Worm (Caenorhabditis elegans): ENCODE measurements around the gene cul-3.

Gene cul-3

DNA sequence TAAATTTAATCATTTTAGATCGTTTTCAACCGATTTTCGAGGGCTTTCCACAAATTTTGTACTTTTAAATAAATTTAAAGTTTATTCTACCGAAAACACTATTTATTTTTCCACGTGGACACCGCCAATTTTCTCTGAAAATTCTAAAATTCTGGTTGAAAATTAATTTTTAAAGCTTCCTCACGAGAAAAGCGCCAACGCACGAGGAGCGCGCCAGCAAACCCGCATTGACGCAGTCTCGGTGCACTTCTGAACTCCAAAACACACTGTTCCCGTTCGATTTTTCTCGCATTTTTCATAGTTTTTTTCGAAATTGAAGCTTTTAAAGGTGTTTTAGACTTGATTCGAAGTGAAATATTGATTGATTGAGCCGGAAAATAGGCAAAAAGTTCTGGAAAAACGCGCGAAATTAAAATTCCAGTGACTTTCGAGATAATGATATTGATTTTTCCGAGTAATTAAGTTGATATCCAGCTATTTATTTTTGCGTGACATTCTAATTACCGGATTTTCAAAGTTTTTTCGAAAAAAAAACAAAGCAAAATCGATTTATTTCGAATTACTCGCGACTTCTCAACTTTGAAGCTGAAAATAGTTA is at the start of gene cul-3:
cul-3 (plus strand) TSS at position 548 of the 598 bp plus-strand sequence.
- TF ChIP-seq elt-3 (tag; optimal IDR thresholded peaks at IDR 0.05) = no peak
- TF ChIP-seq jun-1 (tag; optimal IDR thresholded peaks at IDR 0.05) = peak; percentile 45
- TF ChIP-seq ceh-82 (tag; optimal IDR thresholded peaks at IDR 0.05) = no peak
- TF ChIP-seq zag-1 (tag; optimal IDR thresholded peaks at IDR 0.05) = no peak
- peak; percentile 49 for TF ChIP-seq pha-4 (tag; optimal IDR thresholded peaks at IDR 0.05)
- peak; percentile 60 for TF ChIP-seq lin-15B (tag; optimal IDR thresholded peaks at IDR 0.05)
- TF ChIP-seq eor-1 (tag; optimal IDR thresholded peaks at IDR 0.05) = no peak
- peak; percentile 82 for TF ChIP-seq hmg-11 (tag; optimal IDR thresholded peaks at IDR 0.05)
- peak; percentile 23 for TF ChIP-seq R02D3.7 (tag; optimal IDR thresholded peaks at IDR 0.05)
- no peak for TF ChIP-seq egl-5 (tag; optimal IDR thresholded peaks at IDR 0.05)
- TF ChIP-seq lin-39 (tag; optimal IDR thresholded peaks at IDR 0.05) = peak; percentile 30
- TF ChIP-seq nhr-23 (tag; optimal IDR thresholded peaks at IDR 0.05) = peak; percentile 26
- no peak for TF ChIP-seq mdl-1 (tag; optimal IDR thresholded peaks at IDR 0.05)
- no peak for TF ChIP-seq unc-39 (tag; optimal IDR thresholded peaks at IDR 0.05)
- peak; percentile 26 for TF ChIP-seq snpc-4 (tag; optimal IDR thresholded peaks at IDR 0.05)
- no peak for TF ChIP-seq egl-27 (tag; optimal IDR thresholded peaks at IDR 0.05)
- TF ChIP-seq tbx-2 (tag; optimal IDR thresholded peaks at IDR 0.05) = no peak
- peak; percentile 44 for TF ChIP-seq nhr-25 (tag; optimal IDR thresholded peaks at IDR 0.05)
- no peak for TF ChIP-seq nhr-76 (tag; optimal IDR thresholded peaks at IDR 0.05)
- no peak for TF ChIP-seq nhr-237 (tag; optimal IDR thresholded peaks at IDR 0.05)
- no peak for TF ChIP-seq nhr-12 (tag; optimal IDR thresholded peaks at IDR 0.05)
- TF ChIP-seq ztf-4 (tag; optimal IDR thresholded peaks at IDR 0.05) = no peak
- TF ChIP-seq ceh-16 (tag; optimal IDR thresholded peaks at IDR 0.05) = no peak
- TF ChIP-seq ceh-28 (tag; optimal IDR thresholded peaks at IDR 0.05) = peak; percentile 42
- TF ChIP-seq elt-2 (tag; optimal IDR thresholded peaks at IDR 0.05) = no peak
- peak; percentile 65 for TF ChIP-seq nfya-1 (tag; optimal IDR thresholded peaks at IDR 0.05; ENCODE audit: insufficient read depth)
- no peak for TF ChIP-seq ceh-9 (tag; optimal IDR thresholded peaks at IDR 0.05)
- no peak for TF ChIP-seq fkh-10 (GFP tag; optimal IDR thresholded peaks at IDR 0.05)
- TF ChIP-seq mml-1 (tag; optimal IDR thresholded peaks at IDR 0.05) = no peak
- TF ChIP-seq aly-2 (tag; optimal IDR thresholded peaks at IDR 0.05) = no peak
- TF ChIP-seq nhr-77 (tag; optimal IDR thresholded peaks at IDR 0.05) = no peak
- no peak for TF ChIP-seq fkh-2 (tag; optimal IDR thresholded peaks at IDR 0.05)

DNA sequence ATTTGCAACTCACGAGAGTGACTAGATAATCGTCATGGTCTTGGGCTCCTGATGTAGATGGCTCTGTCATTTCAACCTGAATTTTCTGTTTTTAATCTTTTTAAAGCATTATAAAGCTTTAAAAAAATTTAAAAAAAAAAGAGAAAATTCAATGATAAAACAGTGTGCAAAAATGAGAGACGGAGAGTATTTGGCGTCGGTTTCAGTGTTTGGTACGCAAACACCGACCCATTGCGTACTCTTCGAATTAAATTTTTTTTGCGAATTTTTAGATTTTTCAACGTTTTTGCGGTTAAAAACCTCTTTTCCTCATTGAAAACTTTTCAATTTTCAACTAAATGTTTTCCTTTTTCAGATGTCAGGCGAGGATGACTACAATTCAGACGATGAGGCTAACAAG is 49.3 kb upstream of the cul-3 start, which contains the start of the genes W03F9.2 and sftb-2:
W03F9.2 (minus strand) TSS at position 153 of the 400 bp plus-strand sequence.
sftb-2 (plus strand) TSS at position 356 of the 400 bp plus-strand sequence.
- TF ChIP-seq ceh-9 (tag; optimal IDR thresholded peaks at IDR 0.05) (no peak), ama-1 (optimal IDR thresholded peaks at IDR 0.05) (peak; percentile 23), nfya-1 (tag; optimal IDR thresholded peaks at IDR 0.05; ENCODE audit: insufficient read depth) (peak; percentile 52), hmg-11 (tag; optimal IDR thresholded peaks at IDR 0.05) (peak; percentile 54), elt-2 (tag; optimal IDR thresholded peaks at IDR 0.05) (no peak), elt-1 (tag; optimal IDR thresholded peaks at IDR 0.05) (no peak), pha-4 (tag; optimal IDR thresholded peaks at IDR 0.05) (peak; percentile 63), snpc-4 (tag; optimal IDR thresholded peaks at IDR 0.05) (peak; percentile 4), ceh-28 (tag; optimal IDR thresholded peaks at IDR 0.05) (no peak), lin-15B (tag; optimal IDR thresholded peaks at IDR 0.05) (peak; percentile 48)

DNA sequence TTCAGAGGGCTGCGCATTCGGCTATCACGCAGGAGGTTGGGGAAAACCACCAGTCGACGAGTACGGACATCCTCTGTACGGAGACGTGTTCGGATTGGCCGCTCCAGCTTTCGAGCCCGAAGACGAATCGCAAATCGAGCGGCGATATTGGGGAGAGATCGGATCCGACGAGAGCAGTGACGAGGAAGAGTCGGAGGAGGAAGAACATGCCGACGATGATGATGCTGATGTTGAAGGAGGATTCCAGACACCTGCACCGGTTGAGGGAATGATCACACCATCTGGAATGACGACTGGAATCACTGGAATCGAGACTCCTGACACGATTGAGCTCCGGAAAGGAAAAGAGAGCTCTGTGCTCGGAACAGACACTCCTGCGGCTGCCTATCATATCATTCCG is 47.0 kb upstream of the cul-3 start:
- TF ChIP-seq nhr-77 (tag; optimal IDR thresholded peaks at IDR 0.05) = no peak
- no peak for TF ChIP-seq unc-39 (tag; optimal IDR thresholded peaks at IDR 0.05)
- TF ChIP-seq jun-1 (tag; optimal IDR thresholded peaks at IDR 0.05) = no peak
- no peak for TF ChIP-seq daf-12 (tag; optimal IDR thresholded peaks at IDR 0.05)
- TF ChIP-seq lsy-12 (tag; optimal IDR thresholded peaks at IDR 0.05) = no peak
- no peak for TF ChIP-seq ceh-82 (tag; optimal IDR thresholded peaks at IDR 0.05)
- no peak for TF ChIP-seq lin-39 (tag; optimal IDR thresholded peaks at IDR 0.05)
- no peak for TF ChIP-seq nhr-67 (tag; optimal IDR thresholded peaks at IDR 0.05)
- TF ChIP-seq ceh-9 (tag; optimal IDR thresholded peaks at IDR 0.05) = no peak
- no peak for TF ChIP-seq fkh-2 (tag; optimal IDR thresholded peaks at IDR 0.05)
- no peak for TF ChIP-seq ztf-4 (tag; optimal IDR thresholded peaks at IDR 0.05)
- TF ChIP-seq nhr-23 (tag; optimal IDR thresholded peaks at IDR 0.05) = no peak
- TF ChIP-seq mdl-1 (tag; optimal IDR thresholded peaks at IDR 0.05) = no peak
- TF ChIP-seq nhr-237 (tag; optimal IDR thresholded peaks at IDR 0.05) = no peak
- no peak for TF ChIP-seq nhr-12 (tag; optimal IDR thresholded peaks at IDR 0.05)
- TF ChIP-seq nhr-28 (tag; optimal IDR thresholded peaks at IDR 0.05) = no peak
- TF ChIP-seq ceh-28 (tag; optimal IDR thresholded peaks at IDR 0.05) = no peak
- no peak for TF ChIP-seq nfya-1 (tag; optimal IDR thresholded peaks at IDR 0.05; ENCODE audit: insufficient read depth)

All from whole organism, L3 larva.